Worm (Caenorhabditis elegans) whole organism, L4 larva: Measurements from ENCODE around the gene rpl-23.

Source experiments
- F49E8.2 ChIP-seq: sonication (generic microtip); optimal IDR thresholded peaks from 2 replicates; lab custom pipeline; 2016; ENCODE audit warnings: missing compliant biosample characterization, mild to moderate bottlenecking, missing genetic modification characterization, borderline replicate concordance
- T26A8.4 ChIP-seq: fragments of 200-800 bp; sonication (Bioruptor generic); IDR thresholded peaks from 2 replicates; pipeline ENCODE4 v1.3.6; 2022; ENCODE audit warnings: missing genetic modification characterization, missing compliant biosample characterization
- Y48G9A.11 ChIP-seq: fragments of 200-800 bp; sonication (Bioruptor generic); IDR thresholded peaks from 2 replicates; pipeline ENCODE4 v1.3.6; 2022; ENCODE audit warnings: missing genetic modification reagents, missing genetic modification characterization, missing compliant biosample characterization
- ZK337.2 ChIP-seq: fragments of 200-800 bp; sonication (Bioruptor generic); IDR thresholded peaks from 2 replicates; pipeline ENCODE4 v1.3.6; 2022; ENCODE audit warnings: missing genetic modification reagents, missing genetic modification characterization, missing compliant biosample characterization
- aha-1 ChIP-seq: fragments of 150-350 bp; peaks from one replicate; lab custom pipeline; 2014; ENCODE audit warnings: missing biosample characterization, missing genetic modification characterization
- attf-4 ChIP-seq: sonication (generic microtip); optimal IDR thresholded peaks from 3 replicates; lab custom pipeline; 2017; ENCODE audit warnings: missing biosample characterization, missing genetic modification characterization
- ces-1 ChIP-seq: fragments of 150-350 bp; sonication (generic microtip); optimal IDR thresholded peaks from 4 replicates; lab custom pipeline; 2014; ENCODE audit warnings: missing biosample characterization, missing genetic modification reagents, missing genetic modification characterization
- cey-2 ChIP-seq: sonication (generic microtip); optimal IDR thresholded peaks from 3 replicates; lab custom pipeline; 2017; ENCODE audit warnings: missing genetic modification characterization, mild to moderate bottlenecking, missing compliant biosample characterization, antibody characterized with exemption, borderline replicate concordance; ENCODE audit not compliant: insufficient read depth
- daf-12 ChIP-seq: fragments of 150-350 bp; optimal IDR thresholded peaks from 2 replicates; lab custom pipeline; 2014; ENCODE audit warnings: missing biosample characterization, missing genetic modification reagents, missing genetic modification characterization
- daf-16 ChIP-seq, 3 experiments: sonication (generic microtip); optimal IDR thresholded peaks; 2 replicates each; lab custom pipeline; 2016 to 2017; ENCODE audit warnings: missing genetic modification characterization in 3 of 3, missing genetic modification reagents in 3 of 3, mild to moderate bottlenecking in 2 of 3, missing compliant biosample characterization in 2 of 3, missing biosample characterization in 1 of 3, moderate library complexity in 1 of 3
- daf-19 ChIP-seq: fragments of 200-800 bp; sonication (Bioruptor generic); conservative IDR thresholded peaks from 2 replicates; pipeline ENCODE4 v1.3.6; 2022; ENCODE audit warnings: missing genetic modification characterization, missing compliant biosample characterization
- daf-8 ChIP-seq: fragments of 200-800 bp; sonication (Bioruptor generic); IDR thresholded peaks from 2 replicates; pipeline ENCODE4 v1.3.6; 2022; ENCODE audit warnings: missing genetic modification characterization, missing compliant biosample characterization
- dmd-6 ChIP-seq: fragments of 200-800 bp; sonication (Bioruptor generic); IDR thresholded peaks from 2 replicates; pipeline ENCODE4 v1.3.6; 2022; ENCODE audit warnings: missing genetic modification reagents, missing genetic modification characterization, missing compliant biosample characterization
- dpl-1 ChIP-seq: fragments of 150-350 bp; optimal IDR thresholded peaks from 2 replicates; lab custom pipeline; 2014; ENCODE audit warnings: missing biosample characterization, missing genetic modification reagents, missing genetic modification characterization
- dve-1 ChIP-seq: sonication (generic microtip); optimal IDR thresholded peaks from 2 replicates; lab custom pipeline; 2017; ENCODE audit warnings: antibody characterized with exemption, mild to moderate bottlenecking, missing genetic modification characterization, missing compliant biosample characterization; ENCODE audit not compliant: insufficient read depth
- fkh-10 ChIP-seq: fragments of 150-350 bp; optimal IDR thresholded peaks from 2 replicates; lab custom pipeline; 2014; ENCODE audit warnings: missing biosample characterization, missing genetic modification reagents, missing genetic modification characterization
- fos-1 ChIP-seq: fragments of 150-350 bp; optimal IDR thresholded peaks from 2 replicates; lab custom pipeline; 2014; ENCODE audit warnings: missing biosample characterization, missing genetic modification characterization
- hlh-11 ChIP-seq: fragments of 200-800 bp; sonication (Bioruptor generic); optimal IDR thresholded peaks from 2 replicates; lab custom pipeline; 2018; ENCODE audit warnings: mild to moderate bottlenecking, missing genetic modification characterization, missing compliant biosample characterization
- hlh-30 ChIP-seq: sonication (generic microtip); optimal IDR thresholded peaks from 2 replicates; lab custom pipeline; 2017; ENCODE audit warnings: antibody characterized with exemption, mild to moderate bottlenecking, missing genetic modification characterization, missing compliant biosample characterization; ENCODE audit not compliant: insufficient read depth
- lin-13 ChIP-seq: fragments of 150-350 bp; optimal IDR thresholded peaks from 2 replicates; lab custom pipeline; 2014; ENCODE audit warnings: missing biosample characterization, missing genetic modification reagents, missing genetic modification characterization
- lin-38 ChIP-seq: fragments of 200-800 bp; sonication (Bioruptor generic); IDR thresholded peaks from 2 replicates; pipeline ENCODE4 v1.3.6; 2022; ENCODE audit warnings: missing genetic modification reagents, missing genetic modification characterization, missing compliant biosample characterization
- madf-9 ChIP-seq: fragments of 200-800 bp; sonication (Bioruptor generic); conservative IDR thresholded peaks from 2 replicates; pipeline ENCODE4 v1.3.6; 2022; ENCODE audit warnings: missing genetic modification reagents, missing genetic modification characterization, missing compliant biosample characterization
- mdl-1 ChIP-seq, 2 experiments: fragments of 150-350 bp in 1 of 2; sonication (generic microtip) in 1 of 2; optimal IDR thresholded peaks; 2 replicates each; lab custom pipeline; 2014 to 2017; ENCODE audit warnings: missing biosample characterization in 2 of 2, missing genetic modification characterization in 2 of 2
- mes-2 ChIP-seq: sonication (generic microtip); optimal IDR thresholded peaks from 2 replicates; lab custom pipeline; 2016; ENCODE audit warnings: missing genotype, mild to moderate bottlenecking, missing genetic modification characterization, missing compliant biosample characterization; ENCODE audit not compliant: poor library complexity, severe bottlenecking
- mxl-2 ChIP-seq: fragments of 200-800 bp; sonication (Bioruptor generic); conservative IDR thresholded peaks from 2 replicates; pipeline ENCODE4 v1.3.6; 2022; ENCODE audit warnings: missing genetic modification reagents, missing genetic modification characterization, missing compliant biosample characterization
- nhr-11 ChIP-seq: fragments of 150-350 bp; optimal IDR thresholded peaks from 2 replicates; lab custom pipeline; 2014; ENCODE audit warnings: missing biosample characterization, missing genetic modification characterization
- nhr-41 ChIP-seq: fragments of 200-800 bp; sonication (Bioruptor generic); IDR thresholded peaks from 2 replicates; pipeline ENCODE4 v1.3.6; 2022; ENCODE audit warnings: missing genetic modification reagents, missing genetic modification characterization, missing compliant biosample characterization
- nhr-42 ChIP-seq: fragments of 200-800 bp; sonication (Bioruptor generic); IDR thresholded peaks from 2 replicates; pipeline ENCODE4 v1.3.6; 2022; ENCODE audit warnings: missing genetic modification characterization, missing compliant biosample characterization
- nhr-6 ChIP-seq: fragments of 150-350 bp; optimal IDR thresholded peaks from 2 replicates; lab custom pipeline; 2014; ENCODE audit warnings: missing biosample characterization, missing genetic modification characterization
- nhr-76 ChIP-seq: fragments of 150-350 bp; optimal IDR thresholded peaks from 2 replicates; lab custom pipeline; 2014; ENCODE audit warnings: missing biosample characterization, missing genetic modification characterization
- php-3 ChIP-seq: fragments of 200-800 bp; sonication (Bioruptor generic); IDR thresholded peaks from 2 replicates; pipeline ENCODE4 v1.3.6; 2022; ENCODE audit warnings: missing genetic modification reagents, missing genetic modification characterization, missing compliant biosample characterization
- rbr-2 ChIP-seq: sonication (generic microtip); optimal IDR thresholded peaks from 2 replicates; lab custom pipeline; 2016; ENCODE audit warnings: missing genotype, missing genetic modification characterization, missing compliant biosample characterization
- sdz-12 ChIP-seq: fragments of 200-800 bp; sonication (Bioruptor generic); optimal IDR thresholded peaks from 2 replicates; lab custom pipeline; 2018; ENCODE audit warnings: mild to moderate bottlenecking, missing genetic modification characterization, missing compliant biosample characterization
- unc-130 ChIP-seq: sonication (generic microtip); optimal IDR thresholded peaks from 2 replicates; lab custom pipeline; 2016; ENCODE audit warnings: missing genetic modification reagents, missing genetic modification characterization, missing compliant biosample characterization
- unc-62 ChIP-seq, 3 experiments: fragments of 150-350 bp in 1 of 3; sonication (generic microtip); optimal IDR thresholded peaks in 2 of 3; peaks in 1 of 3; 1 replicate in 1 of 3; 2 replicates in 2 of 3; lab custom pipeline; 2014 to 2017; ENCODE audit warnings: missing biosample characterization in 3 of 3, missing genetic modification characterization in 3 of 3, missing genetic modification reagents in 3 of 3, missing genotype in 1 of 3
- vab-7 ChIP-seq: fragments of 200-800 bp; sonication (Bioruptor generic); IDR thresholded peaks from 2 replicates; pipeline ENCODE4 v1.3.6; 2022; ENCODE audit warnings: missing genetic modification reagents, missing genetic modification characterization, missing compliant biosample characterization
- ztf-7 ChIP-seq: fragments of 150-350 bp; optimal IDR thresholded peaks from 2 replicates; lab custom pipeline; 2014; ENCODE audit warnings: missing biosample characterization, missing genetic modification characterization

The rpl-23 gene

ce11 chrIII:5697963-5698730 lies 7.8 kb downstream of the rpl-23 start, which contains the start of the genes lgg-3 and rgs-5 (continued):
- TF ChIP-seq unc-130 (GFP tag; lab: Kevin White, UChicago) (no peak), nhr-6 (tag; lab: Kevin White, UChicago) (peak; percentile 2), mes-2 (tag; lab: Kevin White, UChicago) (peak; percentile 71), hlh-11 (tag; lab: Kevin White, UChicago) (peak; percentile 52), hlh-30 (tag; lab: Kevin White, UChicago) (peak; percentile 44), unc-62 (GFP tag; optimal IDR thresholded peaks at IDR 0.05 in 1 of 2; lab: Kevin White, UChicago) (no peak), unc-62 (tag; optimal IDR thresholded peaks at IDR 0.05; lab: Kevin White, UChicago) (no peak), ces-1 (no peak), dmd-6 (GFP tag; lab: Robert Waterston, UW) (no peak), nhr-11 (tag; lab: Kevin White, UChicago) (no peak), lin-13 (GFP tag; lab: Kevin White, UChicago) (peak; percentile 17), rbr-2 (peak; percentile 14), nhr-41 (GFP tag; lab: Robert Waterston, UW) (no peak), ZK337.2 (GFP tag; lab: Robert Waterston, UW) (no peak), vab-7 (no peak), php-3 (GFP tag; lab: Robert Waterston, UW) (no peak), madf-9 (no peak), daf-12 (tag; lab: Kevin White, UChicago) (no peak), fos-1 (tag; lab: Kevin White, UChicago) (no peak), ztf-7 (no peak), mxl-2 (GFP tag; lab: Robert Waterston, UW) (no peak), attf-4 (tag; lab: Kevin White, UChicago) (no peak), mdl-1 (tag; optimal IDR thresholded peaks at IDR 0.05; lab: Kevin White, UChicago) (no peak), F49E8.2 (tag; lab: Kevin White, UChicago) (peak; percentile 82), cey-2 (tag; lab: Kevin White, UChicago) (no peak), nhr-76 (tag; lab: Kevin White, UChicago) (no peak), daf-8 (no peak), T26A8.4 (no peak), dve-1 (tag; lab: Kevin White, UChicago) (peak; percentile 1)
- TF ChIP-seq, all 104 proteins: peak for 15

- TF ChIP-seq aha-1, result peak; percentile 27
- TF ChIP-seq mes-2 (tag; lab: Kevin White, UChicago), result no peak
Observed at ce11 chrIII:5697266-5697665, 8.7 kb downstream of the rpl-23 start, which contains the start of gene B0336.7. B0336.7 (minus strand) TSS chrIII:5697366.

- no peak for TF ChIP-seq mxl-2 (GFP tag; lab: Robert Waterston, UW)
- no peak for TF ChIP-seq nhr-42
- no peak for TF ChIP-seq Y48G9A.11 (GFP tag; lab: Robert Waterston, UW)
- TF ChIP-seq dve-1 (tag; lab: Kevin White, UChicago), result no peak
- TF ChIP-seq nhr-41 (GFP tag; lab: Robert Waterston, UW), result no peak
- TF ChIP-seq, all 104 proteins: peak for 0
Observed at ce11 chrIII:5693736-5694135, 12.2 kb downstream of the rpl-23 start, which contains the start of gene B0336.13. B0336.13 (plus strand) TSS chrIII:5694036.

- no peak for TF ChIP-seq vab-7
- TF ChIP-seq rbr-2, result peak; percentile 13
- TF ChIP-seq nhr-6 (tag; lab: Kevin White, UChicago), result peak; percentile 12
- no peak for TF ChIP-seq fkh-10 (GFP tag; lab: Kevin White, UChicago)
- no peak for TF ChIP-seq daf-19
- no peak for TF ChIP-seq daf-16 (GFP tag; optimal IDR thresholded peaks at IDR 0.05; lab: Kevin White, UChicago)
- peak; percentile 12 for TF ChIP-seq daf-16 (tag; optimal IDR thresholded peaks at IDR 0.05; lab: Kevin White, UChicago)
- TF ChIP-seq dpl-1, result peak; percentile 9
- peak; percentile 17 for TF ChIP-seq hlh-30 (tag; lab: Kevin White, UChicago)
- TF ChIP-seq sdz-12 (GFP tag; lab: Kevin White, UChicago), result no peak
- TF ChIP-seq mes-2 (tag; lab: Kevin White, UChicago), result peak; percentile 71
- 0 out of 2 replicates have a peak, but pooled peaks have one; percentile 25 for TF ChIP-seq lin-38 (GFP tag; lab: Robert Waterston, UW)
Observed at ce11 chrIII:5692690-5693089, 13.2 kb downstream of the rpl-23 start, which contains the start of the genes abi-1 and arle-14. abi-1 (minus strand) TSS chrIII:5692740. arle-14 (plus strand) TSS chrIII:5692906.
